Fruit fly (Drosophila melanogaster) whole organism, embryonic: Measurements from ENCODE around the gene MSAmiP.

ENCODE experiments used
- Antp ChIP-seq: fragments of 200-800 bp; sonication (Bioruptor generic); optimal IDR thresholded peaks from 3 replicates; lab custom pipeline; 2016; ENCODE audit warnings: missing biosample characterization, missing genetic modification characterization
- BEAF-32 ChIP-seq: fragments of 200-800 bp; sonication (Bioruptor generic); optimal IDR thresholded peaks from 3 replicates; lab custom pipeline; 2017; ENCODE audit warnings: missing biosample characterization, missing genetic modification characterization, mild to moderate bottlenecking, moderate library complexity, missing genetic modification reagents
- Bteb2 ChIP-seq: fragments of 200-800 bp; sonication (Bioruptor generic); optimal IDR thresholded peaks from 2 replicates; lab custom pipeline; 2016; ENCODE audit warnings: missing biosample characterization, missing genetic modification characterization
- CG10147 ChIP-seq: fragments of 200-800 bp; sonication (Bioruptor generic); optimal IDR thresholded peaks from 2 replicates; lab custom pipeline; 2019; ENCODE audit warnings: missing biosample characterization, mild to moderate bottlenecking, missing genetic modification characterization, moderate library complexity
- CG10321 ChIP-seq: fragments of 200-800 bp; sonication (Bioruptor generic); IDR thresholded peaks from 2 replicates; pipeline ENCODE4 v1.3.6; 2022; ENCODE audit warnings: missing biosample characterization, missing genetic modification characterization
- CG12155 ChIP-seq: fragments of 200-800 bp; sonication (Bioruptor generic); optimal IDR thresholded peaks from 3 replicates; lab custom pipeline; 2016; ENCODE audit warnings: missing biosample characterization, missing genetic modification characterization
- CG1233 ChIP-seq: fragments of 200-800 bp; sonication (Bioruptor generic); optimal IDR thresholded peaks from 4 replicates; lab custom pipeline; 2018; ENCODE audit warnings: missing biosample characterization, mild to moderate bottlenecking, missing genetic modification characterization
- CG13894 ChIP-seq: fragments of 200-800 bp; sonication (Bioruptor generic); optimal IDR thresholded peaks from 3 replicates; lab custom pipeline; 2018; ENCODE audit warnings: missing biosample characterization, mild to moderate bottlenecking, missing genetic modification characterization, moderate library complexity
- CG14667 ChIP-seq: fragments of 200-800 bp; sonication (Bioruptor generic); IDR thresholded peaks from 2 replicates; pipeline ENCODE4 v1.3.6; 2022; ENCODE audit warnings: missing biosample characterization, missing genetic modification characterization
- CG16779 ChIP-seq: fragments of 200-800 bp; sonication (Bioruptor generic); IDR thresholded peaks from 2 replicates; pipeline ENCODE4 v1.3.6; 2022; ENCODE audit warnings: missing biosample characterization, missing genetic modification characterization
- CG1792 ChIP-seq: fragments of 200-800 bp; sonication (Bioruptor generic); optimal IDR thresholded peaks from 2 replicates; lab custom pipeline; 2016; ENCODE audit warnings: missing biosample characterization, missing genetic modification characterization
- CG3407 ChIP-seq: fragments of 200-800 bp; sonication (Bioruptor generic); optimal IDR thresholded peaks from 2 replicates; lab custom pipeline; 2018; ENCODE audit warnings: missing biosample characterization, mild to moderate bottlenecking, missing genetic modification characterization
- CG34422 ChIP-seq: fragments of 200-800 bp; sonication (Bioruptor generic); IDR thresholded peaks from 3 replicates; pipeline ENCODE4 v1.3.6; 2022; ENCODE audit warnings: missing biosample characterization, missing genetic modification characterization
- CG3838 ChIP-seq: fragments of 200-800 bp; sonication (Bioruptor generic); optimal IDR thresholded peaks from 3 replicates; lab custom pipeline; 2016; ENCODE audit warnings: missing biosample characterization, missing genetic modification characterization
- CG6854 ChIP-seq: fragments of 200-800 bp; sonication (Bioruptor generic); optimal IDR thresholded peaks from 3 replicates; lab custom pipeline; 2017; ENCODE audit warnings: missing biosample characterization, mild to moderate bottlenecking, missing genetic modification characterization
- CG8388 ChIP-seq: fragments of 200-800 bp; sonication (Bioruptor generic); optimal IDR thresholded peaks from 2 replicates; lab custom pipeline; 2019; ENCODE audit warnings: missing biosample characterization, mild to moderate bottlenecking, missing genetic modification characterization, moderate library complexity
- CG9215 ChIP-seq: fragments of 200-800 bp; sonication (Bioruptor generic); IDR thresholded peaks from 2 replicates; pipeline ENCODE4 v1.3.6; 2022; ENCODE audit warnings: missing biosample characterization, missing genetic modification characterization
- CG9727 ChIP-seq: fragments of 200-800 bp; sonication (Bioruptor generic); optimal IDR thresholded peaks from 3 replicates; lab custom pipeline; 2017; ENCODE audit warnings: missing biosample characterization, mild to moderate bottlenecking, missing genetic modification characterization
- Dbx ChIP-seq: fragments of 200-800 bp; sonication (Bioruptor generic); IDR thresholded peaks from 3 replicates; pipeline ENCODE4 v1.3.6; 2022; ENCODE audit warnings: missing biosample characterization, missing genetic modification characterization
- Eip74EF ChIP-seq, 2 experiments: fragments of 200-800 bp in 1 of 2; fragments of >200 bp in 1 of 2; sonication (Bioruptor generic) in 1 of 2; optimal IDR thresholded peaks; 2 replicates each; lab custom pipeline; 2017 to 2019; ENCODE audit warnings: missing biosample characterization in 2 of 2, missing genetic modification characterization in 2 of 2, mild to moderate bottlenecking in 1 of 2, moderate library complexity in 1 of 2
- Fer1 ChIP-seq: fragments of 200-800 bp; sonication (Bioruptor generic); optimal IDR thresholded peaks from 2 replicates; lab custom pipeline; 2017; ENCODE audit warnings: missing biosample characterization, mild to moderate bottlenecking, missing genetic modification characterization
- Fer2 ChIP-seq: fragments of 200-800 bp; sonication (Bioruptor generic); optimal IDR thresholded peaks from 2 replicates; lab custom pipeline; 2018; ENCODE audit warnings: missing biosample characterization, mild to moderate bottlenecking, missing genetic modification characterization, moderate library complexity
- HmgD ChIP-seq: fragments of 200-800 bp; sonication (Bioruptor generic); optimal IDR thresholded peaks from 3 replicates; lab custom pipeline; 2016; ENCODE audit warnings: missing biosample characterization, missing genetic modification characterization
- Myb ChIP-seq: fragments of 200-800 bp; sonication (Bioruptor generic); optimal IDR thresholded peaks from 2 replicates; lab custom pipeline; 2016; ENCODE audit warnings: missing biosample characterization, missing genetic modification characterization
- Side ChIP-seq: fragments of 200-800 bp; sonication (Bioruptor generic); optimal IDR thresholded peaks from 2 replicates; lab custom pipeline; 2016; ENCODE audit warnings: missing biosample characterization, missing genetic modification characterization
- Xbp1 ChIP-seq: fragments of 200-800 bp; sonication (Bioruptor generic); optimal IDR thresholded peaks from 3 replicates; lab custom pipeline; 2016; ENCODE audit warnings: missing biosample characterization, mild to moderate bottlenecking, missing genetic modification characterization
- bcd ChIP-seq: fragments of 200-800 bp; sonication (Bioruptor generic); optimal IDR thresholded peaks from 2 replicates; lab custom pipeline; 2017; ENCODE audit warnings: missing biosample characterization, mild to moderate bottlenecking, missing genetic modification characterization
- bsh ChIP-seq, 2 experiments: fragments of 200-800 bp; sonication (Bioruptor generic); optimal IDR thresholded peaks; 2 replicates each; lab custom pipeline; 2017 to 2018; ENCODE audit warnings: mild to moderate bottlenecking in 2 of 2, missing biosample characterization in 2 of 2, missing genetic modification characterization in 2 of 2, moderate library complexity in 1 of 2
- caup ChIP-seq: fragments of 200-800 bp; sonication (Bioruptor generic); optimal IDR thresholded peaks from 3 replicates; lab custom pipeline; 2017; ENCODE audit warnings: missing biosample characterization, mild to moderate bottlenecking, missing genetic modification characterization, moderate library complexity; ENCODE audit not compliant: severe bottlenecking
- cg ChIP-seq: fragments of 200-800 bp; sonication (Bioruptor generic); optimal IDR thresholded peaks from 3 replicates; lab custom pipeline; 2019; ENCODE audit warnings: missing biosample characterization, mild to moderate bottlenecking, missing genetic modification characterization, moderate library complexity
- chif ChIP-seq, 2 experiments: fragments of 200-800 bp; sonication (Bioruptor generic); optimal IDR thresholded peaks; 3 replicates each; lab custom pipeline; 2016; ENCODE audit warnings: missing biosample characterization in 2 of 2, missing genetic modification characterization in 2 of 2
- chinmo ChIP-seq: fragments of 200-800 bp; sonication (Bioruptor generic); IDR thresholded peaks from 4 replicates; pipeline ENCODE4 v1.3.6; 2022; ENCODE audit warnings: missing biosample characterization, missing genetic modification characterization; ENCODE audit not compliant: partially characterized antibody
- danr ChIP-seq: fragments of 200-800 bp; sonication (Bioruptor generic); IDR thresholded peaks from 2 replicates; pipeline ENCODE4 v1.3.6; 2022; ENCODE audit warnings: missing biosample characterization, missing genetic modification characterization
- fd3F ChIP-seq: fragments of 200-800 bp; sonication (Bioruptor generic); optimal IDR thresholded peaks from 2 replicates; lab custom pipeline; 2018; ENCODE audit warnings: missing biosample characterization, mild to moderate bottlenecking, missing genetic modification characterization, moderate library complexity
- fd64A ChIP-seq: fragments of 200-800 bp; sonication (Bioruptor generic); optimal IDR thresholded peaks from 3 replicates; lab custom pipeline; 2018; ENCODE audit warnings: missing biosample characterization, mild to moderate bottlenecking, missing genetic modification characterization
- gro ChIP-seq: fragments of 200-800 bp; sonication (Bioruptor generic); optimal IDR thresholded peaks from 2 replicates; lab custom pipeline; 2016; ENCODE audit warnings: missing biosample characterization, missing genetic modification characterization
- kay ChIP-seq: fragments of 200-800 bp; sonication (Bioruptor generic); optimal IDR thresholded peaks from 2 replicates; lab custom pipeline; 2016; ENCODE audit warnings: missing biosample characterization, missing genetic modification characterization
- mam ChIP-seq: fragments of 200-800 bp; sonication (Bioruptor generic); optimal IDR thresholded peaks from 3 replicates; lab custom pipeline; 2016; ENCODE audit warnings: missing biosample characterization, missing genetic modification characterization
- oc ChIP-seq: fragments of 200-800 bp; sonication (Bioruptor generic); optimal IDR thresholded peaks from 2 replicates; lab custom pipeline; 2018; ENCODE audit warnings: missing biosample characterization, mild to moderate bottlenecking, missing genetic modification characterization, moderate library complexity
- onecut ChIP-seq: fragments of 200-800 bp; sonication (Bioruptor generic); IDR thresholded peaks from 2 replicates; pipeline ENCODE4 v1.3.6; 2022; ENCODE audit warnings: missing biosample characterization, missing genetic modification characterization
- pnt ChIP-seq: fragments of 200-800 bp; sonication (Bioruptor generic); optimal IDR thresholded peaks from 3 replicates; lab custom pipeline; 2016; ENCODE audit warnings: missing biosample characterization, missing genetic modification characterization
- ro ChIP-seq: fragments of 200-800 bp; sonication (Bioruptor generic); IDR thresholded peaks from 2 replicates; pipeline ENCODE4 v1.3.6; 2022; ENCODE audit warnings: missing biosample characterization, missing genetic modification characterization
- sc ChIP-seq, 3 experiments: fragments of >200 bp in 2 of 3; fragments of 200-800 bp in 1 of 3; sonication (Bioruptor generic) in 1 of 3; optimal IDR thresholded peaks; 2 replicates in 2 of 3; 3 replicates in 1 of 3; lab custom pipeline; 2017; ENCODE audit warnings: mild to moderate bottlenecking in 1 of 3, missing biosample characterization in 1 of 3, missing genetic modification characterization in 1 of 3, missing genetic modification reagents in 1 of 3
- schlank ChIP-seq: fragments of 200-800 bp; sonication (Bioruptor generic); optimal IDR thresholded peaks from 2 replicates; lab custom pipeline; 2018; ENCODE audit warnings: missing biosample characterization, mild to moderate bottlenecking, missing genetic modification characterization
- sd ChIP-seq: fragments of 200-800 bp; sonication (Bioruptor generic); optimal IDR thresholded peaks from 3 replicates; lab custom pipeline; 2018; ENCODE audit warnings: missing biosample characterization, mild to moderate bottlenecking, missing genetic modification characterization, moderate library complexity
- seq ChIP-seq: fragments of 200-800 bp; sonication (Bioruptor generic); IDR thresholded peaks from 2 replicates; pipeline ENCODE4 v1.3.6; 2022; ENCODE audit warnings: missing biosample characterization, missing genetic modification characterization
- so ChIP-seq: fragments of 200-800 bp; sonication (Bioruptor generic); IDR thresholded peaks from 3 replicates; pipeline ENCODE4 v1.3.6; 2022; ENCODE audit warnings: missing biosample characterization, missing genetic modification characterization
- ssp ChIP-seq: fragments of 200-800 bp; sonication (Bioruptor generic); IDR thresholded peaks from 2 replicates; pipeline ENCODE4 v1.3.6; 2022; ENCODE audit warnings: missing biosample characterization, missing genetic modification characterization
- twi ChIP-seq: fragments of 200-800 bp; optimal IDR thresholded peaks from 2 replicates; lab custom pipeline; 2019; ENCODE audit warnings: missing biosample characterization, mild to moderate bottlenecking, missing genetic modification characterization, moderate library complexity
- zfh2 ChIP-seq: fragments of 200-800 bp; sonication (Bioruptor generic); optimal IDR thresholded peaks from 2 replicates; lab custom pipeline; 2016; ENCODE audit warnings: missing biosample characterization, missing genetic modification characterization

MSAmiP gene

DNA sequence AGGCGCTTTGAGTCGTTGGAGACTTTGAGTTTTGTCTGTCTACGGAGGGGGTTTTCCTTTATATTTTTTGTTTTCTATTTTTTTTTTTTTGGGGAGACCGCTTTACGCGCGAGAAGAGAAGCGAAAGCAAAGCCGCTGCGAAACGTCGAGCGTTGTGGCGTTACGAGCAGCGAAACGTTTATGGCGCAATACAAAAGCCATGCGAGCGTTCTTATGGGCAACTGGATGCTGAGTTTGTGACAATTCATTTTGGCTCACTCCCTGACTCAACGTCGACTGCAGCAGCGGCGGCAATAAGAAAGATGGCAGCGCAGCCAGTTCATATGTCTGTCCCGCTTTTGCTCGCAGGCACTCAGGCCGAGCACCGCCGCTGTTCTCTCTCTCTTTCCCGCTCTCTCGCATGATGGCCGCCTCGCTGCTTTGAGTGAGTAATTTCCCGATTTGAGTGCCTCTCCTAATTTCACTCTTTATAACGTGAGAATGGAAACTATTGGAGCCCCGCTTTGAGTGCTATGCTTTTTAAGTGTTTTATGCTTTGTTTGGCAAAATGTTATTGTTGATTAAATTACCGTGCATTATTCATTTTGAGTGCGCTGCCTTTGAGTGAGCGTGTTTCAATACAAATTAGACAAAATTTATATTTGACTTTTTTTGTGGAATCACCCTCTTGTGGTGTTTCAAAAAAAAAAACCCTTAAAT is 66.1 kb downstream of the MSAmiP start, which contains the start of gene abd-A (continued):
- no peak for TF ChIP-seq bcd (GFP tag; lab: Kevin White, UChicago)
- TF ChIP-seq CG3838 (GFP tag; lab: Kevin White, UChicago) = no peak
- peak; percentile 61 for TF ChIP-seq cg (GFP tag; lab: Kevin White, UChicago)
- TF ChIP-seq ssp = no peak
- no peak for TF ChIP-seq danr (GFP tag; lab: Robert Waterston, UW)
- no peak for TF ChIP-seq kay
- TF ChIP-seq BEAF-32 (GFP tag; lab: Kevin White, UChicago) = no peak
- TF ChIP-seq CG16779 (GFP tag; lab: Robert Waterston, UW) = no peak
- TF ChIP-seq CG8388 (GFP tag; lab: Kevin White, UChicago) = no peak
- TF ChIP-seq Fer1 (GFP tag; lab: Kevin White, UChicago) = no peak
- no peak for TF ChIP-seq CG6854 (GFP tag; lab: Kevin White, UChicago)
- no peak for TF ChIP-seq schlank
- TF ChIP-seq CG10321 (GFP tag; lab: Robert Waterston, UW) = peak; percentile 99
- no peak for TF ChIP-seq onecut (GFP tag; lab: Robert Waterston, UW)
- no peak for TF ChIP-seq pnt (GFP tag; lab: Kevin White, UChicago)
- peak; percentile 52; the same call in 1 of the 2 replicates for TF ChIP-seq seq
- no peak for TF ChIP-seq Bteb2
- TF ChIP-seq mam (GFP tag; lab: Kevin White, UChicago) = no peak
- no peak for TF ChIP-seq Antp (GFP tag; lab: Kevin White, UChicago)
- TF ChIP-seq CG12155 (GFP tag; lab: Kevin White, UChicago) = no peak
- TF ChIP-seq CG1233 (GFP tag; lab: Kevin White, UChicago) = no peak
- no peak for TF ChIP-seq Fer2 (tag; lab: Kevin White, UChicago)
- TF ChIP-seq CG10147 (GFP tag; lab: Kevin White, UChicago) = no peak
- no peak for TF ChIP-seq gro (GFP tag; lab: Kevin White, UChicago)
- 0 out of 3 replicates have a peak, but pooled peaks have one; percentile 56 for TF ChIP-seq so
- no peak for TF ChIP-seq sd (tag; lab: Kevin White, UChicago)
- TF ChIP-seq CG1792 = no peak
- TF ChIP-seq fd3F = no peak
- no peak for TF ChIP-seq Xbp1
- no peak for TF ChIP-seq Myb (GFP tag; lab: Kevin White, UChicago)
- no peak for TF ChIP-seq CG13894 (tag; lab: Kevin White, UChicago)
- TF ChIP-seq zfh2 (GFP tag; lab: Kevin White, UChicago) = no peak
- no peak for TF ChIP-seq Dbx (GFP tag; lab: Robert Waterston, UW)
- no peak for TF ChIP-seq twi (tag; lab: Kevin White, UChicago)
- no peak for TF ChIP-seq chif (GFP tag; optimal IDR thresholded peaks at IDR 0.05; lab: Kevin White, UChicago)
- TF ChIP-seq CG34422 (GFP tag; lab: Robert Waterston, UW) = no peak
- no peak for TF ChIP-seq caup (GFP tag; lab: Kevin White, UChicago)
- no peak for TF ChIP-seq Eip74EF (GFP tag; optimal IDR thresholded peaks at IDR 0.05; lab: Kevin White, UChicago)
- no peak for TF ChIP-seq CG9215 (GFP tag; lab: Robert Waterston, UW)
- no peak for TF ChIP-seq CG3407
- TF ChIP-seq sc (optimal IDR thresholded peaks at IDR 0.05; lab: Kevin White, UChicago) = no peak
- TF ChIP-seq sc (GFP tag; optimal IDR thresholded peaks at IDR 0.05; lab: Kevin White, UChicago) = no peak
- no peak for TF ChIP-seq Side
- no peak for TF ChIP-seq bsh (GFP tag; optimal IDR thresholded peaks at IDR 0.05; lab: Kevin White, UChicago)
- no peak for TF ChIP-seq oc (tag; lab: Kevin White, UChicago)
- no peak for TF ChIP-seq fd64A (GFP tag; lab: Kevin White, UChicago)
- no peak for TF ChIP-seq CG14667
- TF ChIP-seq CG9727 (GFP tag; lab: Kevin White, UChicago) = no peak
- TF ChIP-seq ro = no peak
- TF ChIP-seq chinmo (GFP tag; lab: Robert Waterston, UW) = peak; percentile 95
- no peak for TF ChIP-seq HmgD (GFP tag; lab: Kevin White, UChicago)
